Worm (Caenorhabditis elegans) whole organism, late embryonic: Measurements from ENCODE around the gene mdt-6.

Experiments
- C08G9.2 ChIP-seq: sonication (generic microtip); optimal IDR thresholded peaks from 2 replicates; lab custom pipeline; 2016; ENCODE audit warnings: mild to moderate bottlenecking, missing genetic modification characterization, moderate library complexity, missing compliant biosample characterization
- F13H6.1 ChIP-seq: sonication (generic microtip); optimal IDR thresholded peaks from 2 replicates; lab custom pipeline; 2016; ENCODE audit warnings: missing genetic modification characterization, missing compliant biosample characterization
- K02D7.2 ChIP-seq: sonication (generic microtip); optimal IDR thresholded peaks from 2 replicates; lab custom pipeline; 2017; ENCODE audit warnings: mild to moderate bottlenecking, missing genetic modification characterization, missing compliant biosample characterization
- K09A11.1 ChIP-seq: sonication (generic microtip); optimal IDR thresholded peaks from 2 replicates; lab custom pipeline; 2017; ENCODE audit warnings: antibody characterized with exemption, mild to moderate bottlenecking, missing genetic modification characterization, missing compliant biosample characterization; ENCODE audit not compliant: insufficient read depth
- T23F11.4 ChIP-seq: fragments of 200-800 bp; sonication (Bioruptor generic); optimal IDR thresholded peaks from 2 replicates; lab custom pipeline; 2018; ENCODE audit warnings: mild to moderate bottlenecking, missing genetic modification characterization, missing compliant biosample characterization
- ceh-14 ChIP-seq: sonication (generic microtip); optimal IDR thresholded peaks from 2 replicates; lab custom pipeline; 2016; ENCODE audit warnings: missing genotype, missing genetic modification characterization, missing compliant biosample characterization
- ceh-18 ChIP-seq: sonication (generic microtip); optimal IDR thresholded peaks from 2 replicates; lab custom pipeline; 2016; ENCODE audit warnings: missing genetic modification characterization, missing compliant biosample characterization
- ceh-19 ChIP-seq: fragments of 200-800 bp; sonication (Bioruptor generic); optimal IDR thresholded peaks from 2 replicates; lab custom pipeline; 2018; ENCODE audit warnings: mild to moderate bottlenecking, missing genetic modification characterization, missing compliant biosample characterization
- ceh-22 ChIP-seq: sonication (generic microtip); optimal IDR thresholded peaks from 2 replicates; lab custom pipeline; 2017; ENCODE audit warnings: missing biosample characterization, missing genetic modification characterization
- ceh-24 ChIP-seq: sonication (generic microtip); optimal IDR thresholded peaks from 2 replicates; lab custom pipeline; 2016; ENCODE audit warnings: mild to moderate bottlenecking, missing genetic modification characterization, missing compliant biosample characterization
- ceh-30 ChIP-seq: fragments of 150-350 bp; optimal IDR thresholded peaks from 2 replicates; lab custom pipeline; 2014; ENCODE audit warnings: missing biosample characterization, missing genetic modification characterization
- ceh-34 ChIP-seq: sonication (generic microtip); optimal IDR thresholded peaks from 2 replicates; lab custom pipeline; 2016; ENCODE audit warnings: mild to moderate bottlenecking, missing genetic modification characterization, missing compliant biosample characterization
- ceh-45 ChIP-seq: fragments of 200-800 bp; sonication (Bioruptor generic); IDR thresholded peaks from 2 replicates; pipeline ENCODE4 v1.3.6; 2022; ENCODE audit warnings: missing genetic modification reagents, missing genetic modification characterization, missing compliant biosample characterization
- ceh-6 ChIP-seq: fragments of 200-800 bp; sonication (Bioruptor generic); optimal IDR thresholded peaks from 2 replicates; lab custom pipeline; 2018; ENCODE audit warnings: mild to moderate bottlenecking, missing genetic modification characterization, missing compliant biosample characterization
- ceh-9 ChIP-seq: sonication (generic microtip); optimal IDR thresholded peaks from 2 replicates; lab custom pipeline; 2016; ENCODE audit warnings: mild to moderate bottlenecking, missing genetic modification characterization, inconsistent platforms, missing compliant biosample characterization
- elt-2 ChIP-seq: sonication (generic microtip); optimal IDR thresholded peaks from 2 replicates; lab custom pipeline; 2016; ENCODE audit warnings: missing genetic modification reagents, missing genetic modification characterization, missing compliant biosample characterization
- elt-4 ChIP-seq: sonication (generic microtip); optimal IDR thresholded peaks from 2 replicates; lab custom pipeline; 2016; ENCODE audit warnings: missing genetic modification characterization, missing compliant biosample characterization
- eyg-1 ChIP-seq: sonication (generic microtip); optimal IDR thresholded peaks from 2 replicates; lab custom pipeline; 2016; ENCODE audit warnings: missing genotype, missing genetic modification characterization, missing compliant biosample characterization
- fkh-10 ChIP-seq: fragments of 150-350 bp; optimal IDR thresholded peaks from 2 replicates; lab custom pipeline; 2014; ENCODE audit warnings: missing biosample characterization, missing genetic modification reagents, missing genetic modification characterization
- hlh-13 ChIP-seq: fragments of 200-800 bp; sonication (Bioruptor generic); optimal IDR thresholded peaks from 2 replicates; lab custom pipeline; 2018; ENCODE audit warnings: mild to moderate bottlenecking, missing genetic modification characterization, missing compliant biosample characterization
- hlh-6 ChIP-seq: sonication (generic microtip); optimal IDR thresholded peaks from 2 replicates; lab custom pipeline; 2016; ENCODE audit warnings: missing genotype, missing genetic modification characterization, missing compliant biosample characterization
- hlh-8 ChIP-seq: sonication (generic microtip); optimal IDR thresholded peaks from 2 replicates; lab custom pipeline; 2016; ENCODE audit warnings: missing genotype, missing genetic modification characterization, missing compliant biosample characterization
- lim-6 ChIP-seq: sonication (generic microtip); optimal IDR thresholded peaks from 2 replicates; lab custom pipeline; 2016; ENCODE audit warnings: missing genetic modification characterization, missing compliant biosample characterization
- lin-11 ChIP-seq: fragments of 200-800 bp; sonication (Bioruptor generic); optimal IDR thresholded peaks from 2 replicates; lab custom pipeline; 2018; ENCODE audit warnings: mild to moderate bottlenecking, missing genetic modification characterization, missing compliant biosample characterization
- nfya-1 ChIP-seq: sonication (generic microtip); optimal IDR thresholded peaks from 2 replicates; lab custom pipeline; 2017; ENCODE audit warnings: missing genetic modification characterization, mild to moderate bottlenecking, missing compliant biosample characterization, antibody characterized with exemption, moderate library complexity
- nhr-232 ChIP-seq: sonication (generic microtip); optimal IDR thresholded peaks from 2 replicates; lab custom pipeline; 2016; ENCODE audit warnings: missing genetic modification characterization, missing compliant biosample characterization
- pag-3 ChIP-seq: sonication (generic microtip); optimal IDR thresholded peaks from 2 replicates; lab custom pipeline; 2016; ENCODE audit warnings: missing compliant biosample characterization, missing genetic modification characterization, borderline replicate concordance
- pat-9 ChIP-seq: fragments of 200-800 bp; sonication (Bioruptor generic); optimal IDR thresholded peaks from 2 replicates; lab custom pipeline; 2018; ENCODE audit warnings: mild to moderate bottlenecking, missing genetic modification characterization, moderate library complexity, missing compliant biosample characterization
- pha-2 ChIP-seq: sonication (generic microtip); optimal IDR thresholded peaks from 2 replicates; lab custom pipeline; 2017; ENCODE audit warnings: mild to moderate bottlenecking, missing genetic modification characterization, missing compliant biosample characterization
- ref-2 ChIP-seq: sonication (generic microtip); optimal IDR thresholded peaks from 2 replicates; lab custom pipeline; 2016; ENCODE audit warnings: missing genetic modification characterization, missing compliant biosample characterization
- rnt-1 ChIP-seq: sonication (generic microtip); optimal IDR thresholded peaks from 2 replicates; lab custom pipeline; 2016; ENCODE audit warnings: missing genetic modification characterization, missing compliant biosample characterization
- sdc-2 ChIP-seq: sonication (generic microtip); optimal IDR thresholded peaks from 2 replicates; lab custom pipeline; 2016; ENCODE audit warnings: missing genotype, missing genetic modification characterization, missing compliant biosample characterization
- sox-2 ChIP-seq: fragments of 200-800 bp; sonication (Bioruptor generic); IDR thresholded peaks from 2 replicates; pipeline ENCODE4 v1.3.6; 2022; ENCODE audit warnings: missing genetic modification reagents, missing genetic modification characterization, missing compliant biosample characterization
- sox-4 ChIP-seq: sonication (generic microtip); optimal IDR thresholded peaks from 2 replicates; lab custom pipeline; 2017; ENCODE audit warnings: mild to moderate bottlenecking, missing genetic modification characterization, inconsistent platforms, missing compliant biosample characterization
- unc-3 ChIP-seq, 2 experiments: fragments of 200-800 bp in 1 of 2; sonication (Bioruptor generic) in 1 of 2; sonication (generic microtip) in 1 of 2; conservative IDR thresholded peaks in 1 of 2; optimal IDR thresholded peaks in 1 of 2; 2 replicates each; pipeline versions ENCODE4 v1.3.6 to Lab custom; 2016 to 2022; ENCODE audit warnings: missing compliant biosample characterization in 2 of 2, missing genetic modification characterization in 2 of 2, missing genetic modification reagents in 1 of 2
- unc-42 ChIP-seq: sonication (generic microtip); optimal IDR thresholded peaks from 2 replicates; lab custom pipeline; 2016; ENCODE audit warnings: missing genotype, missing genetic modification characterization, missing compliant biosample characterization
- unc-55 ChIP-seq: sonication (generic microtip); optimal IDR thresholded peaks from 2 replicates; lab custom pipeline; 2017; ENCODE audit warnings: missing biosample characterization, missing genetic modification reagents, missing genetic modification characterization
- unc-86 ChIP-seq: sonication (generic microtip); optimal IDR thresholded peaks from 2 replicates; lab custom pipeline; 2016; ENCODE audit warnings: missing genetic modification characterization, missing compliant biosample characterization
- ztf-16 ChIP-seq: sonication (generic microtip); optimal IDR thresholded peaks from 2 replicates; lab custom pipeline; 2017; ENCODE audit warnings: missing genetic modification characterization, missing compliant biosample characterization

mdt-6 gene

DNA sequence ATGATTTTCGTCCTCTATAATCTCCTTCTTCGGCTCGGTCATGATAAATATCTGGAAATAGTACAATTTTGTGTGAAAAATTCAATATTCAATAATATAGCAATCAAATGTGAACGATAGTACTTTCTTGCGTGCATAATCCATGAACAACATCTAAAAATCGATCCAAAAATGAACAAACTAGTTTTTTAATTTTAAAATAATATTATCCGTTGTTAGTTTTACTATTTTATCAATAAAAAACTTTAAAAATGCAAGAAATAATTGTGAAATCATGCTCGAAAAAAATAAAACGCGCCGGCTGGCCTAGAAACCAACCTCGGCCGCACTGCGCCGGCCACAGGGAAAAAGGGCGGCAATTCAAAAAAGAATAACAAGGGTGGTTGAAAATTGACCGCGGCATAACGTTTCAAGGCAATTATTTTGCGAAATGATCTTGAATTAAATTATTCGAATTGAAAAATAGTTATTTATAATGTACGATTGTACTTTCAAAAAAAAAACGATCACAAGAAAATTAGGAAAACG is 25.3 kb upstream of the mdt-6 start, which contains the start of gene mys-1 (continued):
- no peak for TF ChIP-seq sdc-2 (tag; lab: Kevin White, UChicago)
- no peak for TF ChIP-seq K02D7.2
- TF ChIP-seq ceh-24 = no peak
- no peak for TF ChIP-seq ceh-9 (tag; lab: Kevin White, UChicago)
- no peak for TF ChIP-seq hlh-6 (tag; lab: Kevin White, UChicago)
- no peak for TF ChIP-seq nfya-1 (tag; lab: Kevin White, UChicago)
- TF ChIP-seq ref-2 = peak; percentile 73
- TF ChIP-seq ztf-16 (tag; lab: Kevin White, UChicago) = peak; percentile 27
- TF ChIP-seq K09A11.1 = no peak
- TF ChIP-seq hlh-13 (GFP tag; lab: Kevin White, UChicago) = no peak
- TF ChIP-seq ceh-34 (tag; lab: Kevin White, UChicago) = peak; percentile 58
- no peak for TF ChIP-seq ceh-6 (GFP tag; lab: Kevin White, UChicago)
- peak; percentile 21 for TF ChIP-seq eyg-1
- TF ChIP-seq ceh-30 = no peak
- TF ChIP-seq rnt-1 (tag; lab: Kevin White, UChicago) = peak; percentile 42
- peak; percentile 72 for TF ChIP-seq ceh-14 (tag; lab: Kevin White, UChicago)
- no peak for TF ChIP-seq sox-4 (tag; lab: Kevin White, UChicago)
- TF ChIP-seq hlh-8 = peak; percentile 78
- TF ChIP-seq elt-2 (tag; lab: Kevin White, UChicago) = peak; percentile 38
- 0 out of 2 replicates have a peak, but pooled peaks have one; percentile 32 for TF ChIP-seq unc-3 (GFP tag; conservative IDR thresholded peaks at IDR 0.05; lab: Robert Waterston, UW)
- no peak for TF ChIP-seq unc-3 (tag; optimal IDR thresholded peaks at IDR 0.05; lab: Kevin White, UChicago)
- no peak for TF ChIP-seq fkh-10 (GFP tag; lab: Kevin White, UChicago)
- no peak for TF ChIP-seq T23F11.4
- no peak for TF ChIP-seq pag-3 (tag; lab: Kevin White, UChicago)
- TF ChIP-seq F13H6.1 (tag; lab: Kevin White, UChicago) = peak; percentile 17
- TF ChIP-seq lim-6 (tag; lab: Kevin White, UChicago) = peak; percentile 43

DNA sequence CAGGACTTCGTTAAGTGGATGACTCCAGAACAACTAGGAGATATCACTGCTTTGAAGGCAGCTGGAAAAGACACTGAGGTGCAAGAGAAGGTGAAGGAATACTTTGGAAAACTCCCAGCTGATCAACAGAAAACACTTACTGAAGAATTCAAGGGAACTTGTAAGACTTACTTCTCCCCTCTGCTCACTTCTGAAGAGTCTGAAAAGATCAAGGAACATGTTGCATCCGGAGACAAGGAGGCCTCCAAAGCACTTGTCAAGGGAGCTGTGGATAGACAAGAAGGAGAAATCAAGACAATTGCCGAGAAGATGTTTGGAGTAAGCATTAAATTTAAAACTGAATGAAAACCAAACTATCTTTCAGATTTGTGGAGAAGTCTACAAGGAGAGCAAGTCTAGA is 20.0 kb upstream of the mdt-6 start:
- TF ChIP-seq sox-2 (GFP tag; lab: Robert Waterston, UW) (no peak), pha-2 (no peak)

DNA sequence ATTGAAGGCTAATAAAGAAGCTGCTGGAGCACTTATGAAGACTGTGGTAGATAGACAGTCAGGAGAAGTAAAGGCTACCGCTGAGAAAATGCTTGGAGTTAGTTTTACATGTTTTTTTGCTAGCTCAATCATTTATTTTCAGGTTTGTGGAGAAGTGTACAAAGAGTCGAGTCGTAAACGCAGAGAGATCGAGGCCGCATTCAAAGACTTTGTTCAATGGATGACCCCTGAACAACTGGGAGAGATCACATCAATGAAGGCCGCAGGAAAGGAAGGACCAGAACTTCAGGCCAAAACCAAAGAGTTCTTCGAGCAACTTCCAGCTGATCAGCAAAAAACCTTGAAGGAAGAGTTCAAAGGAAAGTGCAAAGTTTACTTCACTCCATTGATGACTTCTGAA is 19.3 kb upstream of the mdt-6 start:
- TF ChIP-seq hlh-13 (GFP tag; lab: Kevin White, UChicago) (no peak), pha-2 (no peak), pat-9 (tag; lab: Kevin White, UChicago) (no peak), hlh-6 (tag; lab: Kevin White, UChicago) (no peak), elt-4 (tag; lab: Kevin White, UChicago) (no peak)

DNA sequence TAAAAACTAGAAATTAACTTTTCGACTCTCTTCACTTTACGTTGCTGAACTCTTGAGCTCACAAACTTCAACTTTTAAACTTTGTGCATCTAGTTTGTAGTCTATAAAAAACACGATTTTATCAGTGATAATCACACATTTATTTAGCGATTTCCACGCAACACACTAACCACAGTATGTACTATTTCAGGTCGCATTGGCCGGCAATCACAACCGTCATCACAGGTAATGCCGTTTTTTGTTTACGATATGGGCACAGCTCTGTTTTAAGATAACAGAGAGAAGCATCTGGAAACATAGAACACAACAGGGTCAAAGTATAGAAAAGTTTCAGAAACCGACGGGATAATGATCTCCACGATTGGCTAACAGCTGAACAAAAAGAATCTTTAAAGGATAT is 16.7 kb upstream of the mdt-6 start:
- TF ChIP-seq unc-55 (GFP tag; lab: Kevin White, UChicago) (no peak), unc-86 (tag; lab: Kevin White, UChicago) (no peak), elt-2 (tag; lab: Kevin White, UChicago) (peak; percentile 7)

DNA sequence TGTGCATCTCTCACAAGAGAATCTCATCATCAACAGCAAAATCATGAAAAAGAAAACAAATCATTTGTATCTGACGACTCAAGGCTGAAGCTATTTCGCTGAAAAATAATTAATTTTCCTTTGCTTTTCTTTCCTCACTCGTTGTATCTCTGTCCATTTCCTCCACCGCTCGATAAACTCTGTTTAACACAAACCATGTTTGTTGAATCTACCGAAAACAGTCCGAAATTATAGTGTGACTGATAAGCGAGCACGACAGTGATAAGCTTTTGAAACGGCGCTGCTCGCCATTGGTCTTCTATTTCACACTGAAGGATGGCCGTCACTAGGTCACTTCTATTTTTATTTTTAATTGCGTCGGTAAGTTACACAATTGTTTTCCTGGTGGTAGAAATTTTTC is 16.2 kb upstream of the mdt-6 start, which contains the start of gene npa-1:
TSS of gene npa-1 (plus strand) at position 142 of the 400 bp plus-strand sequence.
- TF ChIP-seq elt-2 (tag; lab: Kevin White, UChicago) = peak; percentile 45
- TF ChIP-seq hlh-13 (GFP tag; lab: Kevin White, UChicago) = no peak
- TF ChIP-seq, all 69 proteins: peak for 1

DNA sequence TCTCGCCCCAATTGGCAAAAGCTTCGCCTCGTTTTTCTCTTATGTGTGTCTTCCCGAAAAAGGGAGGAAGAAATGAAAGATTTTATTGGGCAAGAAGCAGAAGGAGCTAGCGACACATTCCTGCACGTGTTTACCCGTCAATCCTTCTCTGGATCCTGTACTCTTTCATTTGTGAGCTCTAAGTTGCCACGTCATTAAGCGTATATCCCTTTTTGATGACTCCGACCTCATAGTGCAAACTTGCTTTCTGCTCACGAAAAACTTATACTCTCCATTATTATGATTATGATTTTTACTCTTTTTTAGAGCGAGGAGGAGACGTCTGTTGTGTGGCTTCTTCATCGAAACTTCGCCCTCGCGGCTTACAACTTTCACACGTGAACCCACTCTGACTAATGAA is 12.9 kb upstream of the mdt-6 start, which contains the start of gene F27B10.1:
TSS of gene F27B10.1 (plus strand) at position 301 of the 400 bp plus-strand sequence.
- TF ChIP-seq ceh-9 (tag; lab: Kevin White, UChicago) (no peak), pat-9 (tag; lab: Kevin White, UChicago) (no peak), hlh-6 (tag; lab: Kevin White, UChicago) (no peak), lin-11 (tag; lab: Kevin White, UChicago) (no peak), nhr-232 (tag; lab: Kevin White, UChicago) (no peak), ceh-45 (GFP tag; lab: Robert Waterston, UW) (no peak), unc-42 (no peak), ceh-19 (no peak), F13H6.1 (tag; lab: Kevin White, UChicago) (no peak), lim-6 (tag; lab: Kevin White, UChicago) (no peak), sox-4 (tag; lab: Kevin White, UChicago) (no peak), K02D7.2 (no peak), ceh-18 (tag; lab: Kevin White, UChicago) (no peak), C08G9.2 (tag; lab: Kevin White, UChicago) (no peak), ceh-22 (tag; lab: Kevin White, UChicago) (no peak)
- TF ChIP-seq, all 69 proteins: peak for 0
